Fruit fly (Drosophila melanogaster): ENCODE measurements around the gene Pgcl.

dm6 chrX:446002-446401, 8.8 kb upstream of the Pgcl start:
- TF ChIP-seq psq (optimal IDR thresholded peaks at IDR 0.05), result no peak
- TF ChIP-seq insv (optimal IDR thresholded peaks at IDR 0.05), result no peak
- no peak for TF ChIP-seq h (optimal IDR thresholded peaks at IDR 0.05)
- TF ChIP-seq Myc (optimal IDR thresholded peaks at IDR 0.05), result no peak

All from Kc167 (cell line).